Worm (Caenorhabditis elegans) whole organism, mixed stage, embryonic: ENCODE data around the gene cyp-13A7.

ENCODE experiments used
- M03D4.4 ChIP-seq: sonication (generic microtip); optimal IDR thresholded peaks from 2 replicates; lab custom pipeline; 2017; ENCODE audit warnings: mild to moderate bottlenecking, missing genetic modification characterization, missing compliant biosample characterization
- bed-3 ChIP-seq: fragments of 200-800 bp; sonication (Bioruptor generic); optimal IDR thresholded peaks from 3 replicates; lab custom pipeline; 2018; ENCODE audit warnings: mild to moderate bottlenecking, missing genetic modification characterization, moderate library complexity, missing compliant biosample characterization
- ceh-83 ChIP-seq: fragments of 200-800 bp; sonication (Bioruptor generic); optimal IDR thresholded peaks from 2 replicates; lab custom pipeline; 2018; ENCODE audit warnings: mild to moderate bottlenecking, missing genetic modification characterization, missing compliant biosample characterization
- ces-1 ChIP-seq: fragments of 150-350 bp; optimal IDR thresholded peaks from 2 replicates; lab custom pipeline; 2014; ENCODE audit warnings: missing biosample characterization, missing genetic modification reagents, missing genetic modification characterization
- cnd-1 ChIP-seq: fragments of 200-800 bp; sonication (Bioruptor generic); optimal IDR thresholded peaks from 2 replicates; lab custom pipeline; 2018; ENCODE audit warnings: mild to moderate bottlenecking, missing genetic modification characterization, missing compliant biosample characterization
- drap-1 ChIP-seq: fragments of 200-800 bp; sonication (Bioruptor generic); optimal IDR thresholded peaks from 3 replicates; lab custom pipeline; 2018; ENCODE audit warnings: mild to moderate bottlenecking, missing genetic modification characterization, missing compliant biosample characterization
- elt-1 ChIP-seq: sonication (generic microtip); optimal IDR thresholded peaks from 2 replicates; lab custom pipeline; 2017; ENCODE audit warnings: missing genetic modification characterization, mild to moderate bottlenecking, missing compliant biosample characterization, antibody characterized with exemption, moderate library complexity, borderline replicate concordance; ENCODE audit not compliant: insufficient read depth
- elt-3 ChIP-seq: fragments of 150-350 bp; optimal IDR thresholded peaks from 2 replicates; lab custom pipeline; 2014; ENCODE audit warnings: missing biosample characterization, missing genetic modification characterization
- flh-1 ChIP-seq: fragments of 200-800 bp; sonication (Bioruptor generic); optimal IDR thresholded peaks from 2 replicates; lab custom pipeline; 2018; ENCODE audit warnings: mild to moderate bottlenecking, missing genetic modification characterization, moderate library complexity, missing compliant biosample characterization
- ham-2 ChIP-seq: fragments of 200-800 bp; sonication (Bioruptor generic); optimal IDR thresholded peaks from 2 replicates; lab custom pipeline; 2018; ENCODE audit warnings: mild to moderate bottlenecking, missing genetic modification characterization, missing compliant biosample characterization
- hlh-1 ChIP-seq: fragments of 150-350 bp; optimal IDR thresholded peaks from 2 replicates; lab custom pipeline; 2014; ENCODE audit warnings: missing biosample characterization, missing genetic modification reagents, missing genetic modification characterization
- lin-13 ChIP-seq: fragments of 150-350 bp; optimal IDR thresholded peaks from 2 replicates; lab custom pipeline; 2014; ENCODE audit warnings: missing biosample characterization, missing genetic modification characterization
- lin-32 ChIP-seq: fragments of 200-800 bp; sonication (Bioruptor generic); optimal IDR thresholded peaks from 2 replicates; lab custom pipeline; 2018; ENCODE audit warnings: mild to moderate bottlenecking, missing genetic modification characterization, missing compliant biosample characterization
- mab-5 ChIP-seq: fragments of 150-350 bp; optimal IDR thresholded peaks from 2 replicates; lab custom pipeline; 2014; ENCODE audit warnings: missing biosample characterization, missing genetic modification characterization
- mls-2 ChIP-seq: sonication (generic microtip); optimal IDR thresholded peaks from 2 replicates; lab custom pipeline; 2016; ENCODE audit warnings: mild to moderate bottlenecking, missing genetic modification characterization, moderate library complexity, missing compliant biosample characterization
- nhr-12 ChIP-seq: fragments of 150-350 bp; optimal IDR thresholded peaks from 2 replicates; lab custom pipeline; 2014; ENCODE audit warnings: missing biosample characterization, missing genetic modification characterization
- nhr-2 ChIP-seq: fragments of 150-350 bp; optimal IDR thresholded peaks from 2 replicates; lab custom pipeline; 2014; ENCODE audit warnings: missing biosample characterization, missing genetic modification characterization
- nhr-237 ChIP-seq: fragments of 150-350 bp; optimal IDR thresholded peaks from 2 replicates; lab custom pipeline; 2014; ENCODE audit warnings: missing biosample characterization, missing genetic modification characterization
- nhr-28 ChIP-seq: fragments of 150-350 bp; optimal IDR thresholded peaks from 2 replicates; lab custom pipeline; 2014; ENCODE audit warnings: missing biosample characterization, missing genetic modification characterization
- nhr-76 ChIP-seq: sonication (generic microtip); optimal IDR thresholded peaks from 2 replicates; lab custom pipeline; 2017; ENCODE audit warnings: missing biosample characterization, missing genetic modification characterization
- pha-4 ChIP-seq: fragments of 150-350 bp; optimal IDR thresholded peaks from 2 replicates; lab custom pipeline; 2018; ENCODE audit warnings: missing biosample characterization, missing genetic modification reagents, missing genetic modification characterization
- sem-2 ChIP-seq: fragments of 200-800 bp; sonication (Bioruptor generic); optimal IDR thresholded peaks from 2 replicates; lab custom pipeline; 2018; ENCODE audit warnings: mild to moderate bottlenecking, missing genetic modification characterization, missing compliant biosample characterization
- snpc-4 ChIP-seq: fragments of 150-350 bp; optimal IDR thresholded peaks from 2 replicates; lab custom pipeline; 2014; ENCODE audit warnings: missing biosample characterization, missing genetic modification characterization
- sptf-1 ChIP-seq: sonication (generic microtip); optimal IDR thresholded peaks from 2 replicates; lab custom pipeline; 2017; ENCODE audit warnings: mild to moderate bottlenecking, missing genetic modification characterization, moderate library complexity, missing compliant biosample characterization
- tbx-8 ChIP-seq: fragments of 200-800 bp; sonication (Bioruptor generic); optimal IDR thresholded peaks from 2 replicates; lab custom pipeline; 2018; ENCODE audit warnings: mild to moderate bottlenecking, missing genetic modification characterization, moderate library complexity, missing compliant biosample characterization
- unc-120 ChIP-seq: sonication (generic microtip); optimal IDR thresholded peaks from 2 replicates; lab custom pipeline; 2017; ENCODE audit warnings: missing genetic modification characterization, missing compliant biosample characterization; ENCODE audit not compliant: poor library complexity, severe bottlenecking
- unc-39 ChIP-seq: fragments of 150-350 bp; optimal IDR thresholded peaks from 2 replicates; lab custom pipeline; 2014; ENCODE audit warnings: missing biosample characterization, missing genetic modification characterization
- unc-62 ChIP-seq: fragments of 150-350 bp; optimal IDR thresholded peaks from 2 replicates; lab custom pipeline; 2014; ENCODE audit warnings: missing biosample characterization, missing genetic modification reagents, missing genetic modification characterization
- zip-8 ChIP-seq: fragments of 150-350 bp; optimal IDR thresholded peaks from 2 replicates; lab custom pipeline; 2014; ENCODE audit warnings: missing biosample characterization, missing genetic modification characterization
- ztf-11 ChIP-seq: fragments of 150-350 bp; optimal IDR thresholded peaks from 2 replicates; lab custom pipeline; 2014; ENCODE audit warnings: missing biosample characterization, missing genetic modification characterization

Gene cyp-13A7

ce11 chrII:9778495-9778894, 24.9 kb upstream of the cyp-13A7 start:
- TF ChIP-seq nhr-2 (tag; lab: Kevin White, UChicago): no peak
- no peak for TF ChIP-seq nhr-237 (tag; lab: Kevin White, UChicago)
- no peak for TF ChIP-seq nhr-12

- TF ChIP-seq elt-1 (tag; lab: Kevin White, UChicago) (no peak), hlh-1 (tag; lab: Kevin White, UChicago) (no peak), lin-13 (tag; lab: Kevin White, UChicago) (no peak), bed-3 (GFP tag; lab: Kevin White, UChicago) (no peak), sem-2 (GFP tag; lab: Kevin White, UChicago) (no peak), unc-39 (tag; lab: Kevin White, UChicago) (no peak), nhr-12 (no peak), pha-4 (no peak), nhr-2 (tag; lab: Kevin White, UChicago) (no peak), ceh-83 (GFP tag; lab: Kevin White, UChicago) (no peak), mab-5 (tag; lab: Kevin White, UChicago) (no peak)
- TF ChIP-seq, all 35 proteins: peak for 0
These were observed 21.6 kb upstream of the cyp-13A7 start, which contains the start of gene cyp-13A1 for ce11 chrII:9781842-9782241. TSS of gene cyp-13A1 (minus strand) at chrII:9781997.

- TF ChIP-seq nhr-12 (no peak), mls-2 (tag; lab: Kevin White, UChicago) (no peak), sem-2 (GFP tag; lab: Kevin White, UChicago) (no peak), zip-8 (tag; lab: Kevin White, UChicago) (no peak), elt-1 (tag; lab: Kevin White, UChicago) (no peak), nhr-76 (tag; lab: Kevin White, UChicago) (no peak), sptf-1 (no peak), ztf-11 (no peak), tbx-8 (GFP tag; lab: Kevin White, UChicago) (no peak), M03D4.4 (tag; lab: Kevin White, UChicago) (no peak), pha-4 (no peak), ceh-83 (GFP tag; lab: Kevin White, UChicago) (no peak), unc-120 (tag; lab: Kevin White, UChicago) (no peak), lin-32 (GFP tag; lab: Kevin White, UChicago) (no peak), ham-2 (GFP tag; lab: Kevin White, UChicago) (no peak)
- TF ChIP-seq, all 35 proteins: peak for 0
These were observed 21.1 kb upstream of the cyp-13A7 start, which contains the start of gene T10B9.14 for ce11 chrII:9782337-9782736. TSS of gene T10B9.14 (minus strand) at chrII:9782437.

ce11 chrII:9786215-9786614, 17.2 kb upstream of the cyp-13A7 start:
- TF ChIP-seq drap-1 (no peak), flh-1 (no peak), ham-2 (GFP tag; lab: Kevin White, UChicago) (no peak), nhr-2 (tag; lab: Kevin White, UChicago) (no peak), sem-2 (GFP tag; lab: Kevin White, UChicago) (no peak), elt-1 (tag; lab: Kevin White, UChicago) (no peak), elt-3 (tag; lab: Kevin White, UChicago) (no peak), cnd-1 (tag; lab: Kevin White, UChicago) (no peak), zip-8 (tag; lab: Kevin White, UChicago) (no peak), sptf-1 (no peak), pha-4 (no peak), snpc-4 (tag; lab: Kevin White, UChicago) (no peak), ces-1 (no peak), nhr-28 (tag; lab: Kevin White, UChicago) (no peak)

ce11 chrII:9787395-9788152, 15.8 kb upstream of the cyp-13A7 start, which contains the start of gene cyp-13A2:
TSS of gene cyp-13A2 (minus strand) at chrII:9787629.
- TF ChIP-seq hlh-1 (tag; lab: Kevin White, UChicago) (no peak), unc-120 (tag; lab: Kevin White, UChicago) (peak; percentile 52), sptf-1 (no peak), bed-3 (GFP tag; lab: Kevin White, UChicago) (no peak), ham-2 (GFP tag; lab: Kevin White, UChicago) (no peak), elt-1 (tag; lab: Kevin White, UChicago) (peak; percentile 44), unc-39 (tag; lab: Kevin White, UChicago) (no peak), unc-62 (GFP tag; lab: Kevin White, UChicago) (peak; percentile 23), elt-3 (tag; lab: Kevin White, UChicago) (no peak)
